Fruit fly (Drosophila melanogaster) whole organism, embryonic: ENCODE measurements around the gene Nep7.
A peak's percentile ranks its signal among the peaks of the same experiment; 100 is the strongest.

Source experiments
- Asciz ChIP-seq: fragments of 200-800 bp; sonication (Bioruptor generic); optimal IDR thresholded peaks from 2 replicates; lab custom pipeline; 2017; ENCODE audit warnings: missing biosample characterization, mild to moderate bottlenecking, missing genetic modification characterization, missing genetic modification reagents
- Atf-2 ChIP-seq: fragments of 200-800 bp; sonication (Bioruptor generic); optimal IDR thresholded peaks from 2 replicates; lab custom pipeline; 2016; ENCODE audit warnings: missing biosample characterization, missing genetic modification characterization
- Atf3 ChIP-seq: fragments of 200-800 bp; sonication (Bioruptor generic); optimal IDR thresholded peaks from 3 replicates; lab custom pipeline; 2016; ENCODE audit warnings: missing biosample characterization, missing genetic modification characterization
- CG11696 ChIP-seq: fragments of 200-800 bp; sonication (Bioruptor generic); IDR thresholded peaks from 2 replicates; pipeline ENCODE4 v1.3.6; 2022; ENCODE audit warnings: missing biosample characterization, missing genetic modification characterization
- CG12071 ChIP-seq: fragments of 200-800 bp; sonication (Bioruptor generic); optimal IDR thresholded peaks from 3 replicates; lab custom pipeline; 2018; ENCODE audit warnings: missing biosample characterization, mild to moderate bottlenecking, missing genetic modification characterization
- CG13296 ChIP-seq: fragments of 200-800 bp; sonication (Bioruptor generic); optimal IDR thresholded peaks from 3 replicates; lab custom pipeline; 2018; ENCODE audit warnings: missing biosample characterization, mild to moderate bottlenecking, missing genetic modification characterization
- CG1647 ChIP-seq: fragments of 200-800 bp; sonication (Bioruptor generic); optimal IDR thresholded peaks from 3 replicates; lab custom pipeline; 2016; ENCODE audit warnings: missing biosample characterization, missing genetic modification characterization
- CG16813 ChIP-seq: fragments of 200-800 bp; sonication (Bioruptor generic); IDR thresholded peaks from 3 replicates; pipeline ENCODE4 v1.3.6; 2022; ENCODE audit warnings: missing biosample characterization, missing genetic modification characterization; ENCODE audit not compliant: partially characterized antibody
- CG16863 ChIP-seq: fragments of 200-800 bp; sonication (Bioruptor generic); optimal IDR thresholded peaks from 3 replicates; lab custom pipeline; 2016; ENCODE audit warnings: missing biosample characterization, missing genetic modification characterization
- CG17568 ChIP-seq: fragments of 200-800 bp; sonication (Bioruptor generic); optimal IDR thresholded peaks from 2 replicates; lab custom pipeline; 2018; ENCODE audit warnings: missing biosample characterization, mild to moderate bottlenecking, missing genetic modification characterization, moderate library complexity
- CG2202 ChIP-seq: fragments of 200-800 bp; sonication (Bioruptor generic); optimal IDR thresholded peaks from 2 replicates; lab custom pipeline; 2018; ENCODE audit warnings: missing biosample characterization, mild to moderate bottlenecking, missing genetic modification characterization
- CG32767 ChIP-seq: fragments of 200-800 bp; sonication (Bioruptor generic); IDR thresholded peaks from 2 replicates; pipeline ENCODE4 v1.3.6; 2022; ENCODE audit warnings: missing biosample characterization, missing genetic modification characterization
- CG42726 ChIP-seq: fragments of 200-800 bp; sonication (Bioruptor generic); IDR thresholded peaks from 2 replicates; pipeline ENCODE4 v1.3.6; 2022; ENCODE audit warnings: missing biosample characterization, missing genetic modification characterization; ENCODE audit not compliant: partially characterized antibody
- CG7271 ChIP-seq: fragments of 200-800 bp; sonication (Bioruptor generic); optimal IDR thresholded peaks from 2 replicates; lab custom pipeline; 2018; ENCODE audit warnings: missing biosample characterization, mild to moderate bottlenecking, missing genetic modification characterization, moderate library complexity
- CG7372 ChIP-seq: fragments of 200-800 bp; sonication (Bioruptor generic); IDR thresholded peaks from 2 replicates; pipeline ENCODE4 v1.3.6; 2022; ENCODE audit warnings: missing biosample characterization, missing genetic modification characterization
- CG8281 ChIP-seq: fragments of 200-800 bp; sonication (Bioruptor generic); optimal IDR thresholded peaks from 2 replicates; lab custom pipeline; 2018; ENCODE audit warnings: missing biosample characterization, mild to moderate bottlenecking, missing genetic modification characterization, moderate library complexity
- CG9609 ChIP-seq: fragments of 200-800 bp; sonication (Bioruptor generic); optimal IDR thresholded peaks from 3 replicates; lab custom pipeline; 2016; ENCODE audit warnings: missing biosample characterization, missing genetic modification characterization
- HLH3B ChIP-seq: fragments of 200-800 bp; sonication (Bioruptor generic); IDR thresholded peaks from 2 replicates; pipeline ENCODE4 v1.3.6; 2022; ENCODE audit warnings: missing biosample characterization, missing genetic modification characterization
- Kr ChIP-seq: fragments of 200-800 bp; sonication (Bioruptor generic); optimal IDR thresholded peaks from 2 replicates; lab custom pipeline; 2017; ENCODE audit warnings: missing biosample characterization, mild to moderate bottlenecking, missing genetic modification characterization
- MBD-R2 ChIP-seq: fragments of 200-800 bp; sonication (Bioruptor generic); IDR thresholded peaks from 2 replicates; pipeline ENCODE4 v1.3.6; 2022; ENCODE audit warnings: missing biosample characterization, missing genetic modification characterization
- Meics ChIP-seq: fragments of 200-800 bp; sonication (Bioruptor generic); optimal IDR thresholded peaks from 2 replicates; lab custom pipeline; 2017; ENCODE audit warnings: missing biosample characterization, mild to moderate bottlenecking, missing genetic modification characterization
- Mrtf ChIP-seq: fragments of 200-800 bp; sonication (Bioruptor generic); IDR thresholded peaks from 3 replicates; pipeline ENCODE4 v1.3.6; 2022; ENCODE audit warnings: missing biosample characterization, missing genetic modification characterization
- Opbp ChIP-seq: fragments of 200-800 bp; sonication (Bioruptor generic); IDR thresholded peaks from 3 replicates; pipeline ENCODE4 v1.3.6; 2022; ENCODE audit warnings: missing biosample characterization, missing genetic modification characterization; ENCODE audit not compliant: partially characterized antibody
- Sox102F ChIP-seq: fragments of 200-800 bp; sonication (Bioruptor generic); optimal IDR thresholded peaks from 2 replicates; lab custom pipeline; 2018; ENCODE audit warnings: missing biosample characterization, mild to moderate bottlenecking, missing genetic modification characterization, moderate library complexity
- Stat92E ChIP-seq, 3 experiments: fragments of >200 bp in 2 of 3; fragments of 200-800 bp in 1 of 3; sonication (Bioruptor generic) in 1 of 3; optimal IDR thresholded peaks; 2 replicates each; lab custom pipeline; 2017 to 2019; ENCODE audit warnings: missing biosample characterization in 3 of 3, missing genetic modification characterization in 3 of 3, mild to moderate bottlenecking in 1 of 3, moderate library complexity in 1 of 3
- ase ChIP-seq: fragments of 200-800 bp; sonication (Bioruptor generic); IDR thresholded peaks from 3 replicates; pipeline ENCODE4 v1.3.6; 2022; ENCODE audit warnings: missing biosample characterization, missing genetic modification characterization
- ato ChIP-seq: fragments of 200-800 bp; sonication (Bioruptor generic); IDR thresholded peaks from 2 replicates; pipeline ENCODE4 v1.3.6; 2022; ENCODE audit warnings: missing biosample characterization, missing genetic modification characterization; ENCODE audit not compliant: partially characterized antibody
- corto ChIP-seq: fragments of 200-800 bp; sonication (Bioruptor generic); optimal IDR thresholded peaks from 2 replicates; lab custom pipeline; 2016; ENCODE audit warnings: missing biosample characterization, mild to moderate bottlenecking, missing genetic modification characterization, moderate library complexity
- danr ChIP-seq: fragments of 200-800 bp; sonication (Bioruptor generic); IDR thresholded peaks from 2 replicates; pipeline ENCODE4 v1.3.6; 2022; ENCODE audit warnings: missing biosample characterization, missing genetic modification characterization
- dm ChIP-seq: fragments of 200-800 bp; sonication (Bioruptor generic); optimal IDR thresholded peaks from 3 replicates; lab custom pipeline; 2016; ENCODE audit warnings: missing biosample characterization, missing genetic modification characterization
- esg ChIP-seq: fragments of 200-800 bp; sonication (Bioruptor generic); conservative IDR thresholded peaks from 2 replicates; pipeline ENCODE4 v1.3.6; 2022; ENCODE audit warnings: missing biosample characterization, missing genetic modification characterization
- ewg ChIP-seq: fragments of 200-800 bp; sonication (Bioruptor generic); optimal IDR thresholded peaks from 3 replicates; lab custom pipeline; 2017; ENCODE audit warnings: mild to moderate bottlenecking, missing biosample characterization, missing genetic modification reagents, missing genetic modification characterization
- gcm2 ChIP-seq: fragments of 200-800 bp; sonication (Bioruptor generic); optimal IDR thresholded peaks from 2 replicates; lab custom pipeline; 2016; ENCODE audit warnings: missing biosample characterization, missing genetic modification characterization
- gem ChIP-seq: fragments of 200-800 bp; sonication (Bioruptor generic); optimal IDR thresholded peaks from 2 replicates; lab custom pipeline; 2019; ENCODE audit warnings: missing biosample characterization, mild to moderate bottlenecking, missing genetic modification characterization, moderate library complexity
- gsb ChIP-seq: fragments of 200-800 bp; sonication (Bioruptor generic); IDR thresholded peaks from 2 replicates; pipeline ENCODE4 v1.3.6; 2022; ENCODE audit warnings: missing biosample characterization, missing genetic modification characterization
- h ChIP-seq: fragments of >200 bp; optimal IDR thresholded peaks from 2 replicates; lab custom pipeline; 2017
- lbe ChIP-seq: fragments of 200-800 bp; sonication (Bioruptor generic); optimal IDR thresholded peaks from 2 replicates; lab custom pipeline; 2016; ENCODE audit warnings: missing biosample characterization, mild to moderate bottlenecking, missing genetic modification characterization
- lola ChIP-seq, 3 experiments: fragments of >200 bp in 2 of 3; fragments of 200-800 bp in 1 of 3; sonication (Bioruptor generic) in 1 of 3; optimal IDR thresholded peaks; 2 replicates each; lab custom pipeline; 2017 to 2019; ENCODE audit warnings: missing biosample characterization in 3 of 3, missing genetic modification characterization in 3 of 3, mild to moderate bottlenecking in 1 of 3, moderate library complexity in 1 of 3
- lov ChIP-seq, 2 experiments: fragments of 200-800 bp in 1 of 2; fragments of >200 bp in 1 of 2; sonication (Bioruptor generic) in 1 of 2; IDR thresholded peaks in 1 of 2; optimal IDR thresholded peaks in 1 of 2; 2 replicates in 1 of 2; 3 replicates in 1 of 2; pipeline versions ENCODE4 v1.3.6 to Lab custom; 2017 to 2022; ENCODE audit warnings: missing biosample characterization in 1 of 2, missing genetic modification characterization in 1 of 2
- nmo ChIP-seq: fragments of 200-800 bp; sonication (Bioruptor generic); optimal IDR thresholded peaks from 2 replicates; lab custom pipeline; 2018; ENCODE audit warnings: missing biosample characterization, mild to moderate bottlenecking, missing genetic modification characterization, moderate library complexity
- pfk ChIP-seq: fragments of 200-800 bp; sonication (Bioruptor generic); optimal IDR thresholded peaks from 2 replicates; lab custom pipeline; 2018; ENCODE audit warnings: missing biosample characterization, mild to moderate bottlenecking, missing genetic modification characterization, moderate library complexity
- pum ChIP-seq: fragments of 200-800 bp; sonication (Bioruptor generic); optimal IDR thresholded peaks from 2 replicates; lab custom pipeline; 2016; ENCODE audit warnings: missing biosample characterization, missing genetic modification characterization
- row ChIP-seq: fragments of 200-800 bp; sonication (Bioruptor generic); IDR thresholded peaks from 3 replicates; pipeline ENCODE4 v1.3.6; 2022; ENCODE audit warnings: missing biosample characterization, missing genetic modification characterization
- run ChIP-seq: fragments of 200-800 bp; sonication (Bioruptor generic); optimal IDR thresholded peaks from 3 replicates; lab custom pipeline; 2018; ENCODE audit warnings: missing biosample characterization, mild to moderate bottlenecking, missing genetic modification characterization
- so ChIP-seq: fragments of 200-800 bp; sonication (Bioruptor generic); IDR thresholded peaks from 3 replicates; pipeline ENCODE4 v1.3.6; 2022; ENCODE audit warnings: missing biosample characterization, missing genetic modification characterization
- sob ChIP-seq: fragments of 200-800 bp; sonication (Bioruptor generic); IDR thresholded peaks from 2 replicates; pipeline ENCODE4 v1.3.6; 2022; ENCODE audit warnings: missing biosample characterization, missing genetic modification characterization
- sqz ChIP-seq: fragments of 200-800 bp; sonication (Bioruptor generic); optimal IDR thresholded peaks from 3 replicates; lab custom pipeline; 2018; ENCODE audit warnings: missing biosample characterization, mild to moderate bottlenecking, missing genetic modification characterization
- ssp ChIP-seq: fragments of 200-800 bp; sonication (Bioruptor generic); IDR thresholded peaks from 2 replicates; pipeline ENCODE4 v1.3.6; 2022; ENCODE audit warnings: missing biosample characterization, missing genetic modification characterization
- tx ChIP-seq: fragments of 200-800 bp; sonication (Bioruptor generic); optimal IDR thresholded peaks from 2 replicates; lab custom pipeline; 2016; ENCODE audit warnings: missing biosample characterization, missing genetic modification characterization

Nep7 gene

DNA sequence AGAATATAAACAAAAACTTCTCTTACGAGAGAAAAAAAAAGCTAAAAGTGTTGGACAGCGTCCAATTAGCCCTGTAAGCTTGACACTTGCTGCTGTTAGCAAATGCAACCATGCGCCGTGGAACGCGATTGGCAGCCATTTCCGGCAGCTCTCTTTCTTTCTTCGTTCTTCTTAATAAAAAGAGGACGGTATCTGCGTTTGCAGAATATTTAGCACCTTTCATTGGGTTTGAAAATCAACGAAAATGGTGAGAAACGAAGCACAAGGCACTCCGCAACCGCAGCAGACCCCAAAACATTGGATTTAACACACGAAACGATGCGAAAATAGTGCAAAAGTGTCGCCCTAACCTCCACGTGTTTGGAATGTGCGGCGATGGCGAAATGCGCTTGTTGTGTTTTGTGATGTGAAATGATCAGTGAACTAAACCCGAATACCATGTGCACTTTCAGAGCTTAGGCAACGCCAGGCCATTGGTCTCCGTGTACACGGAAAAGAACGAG lies 32.0 kb upstream of the Nep7 start, which contains the start of gene RpL4 (continued):
- TF ChIP-seq Mrtf (GFP tag; lab: Robert Waterston, UW) (peak; percentile 50; the same call in 1 of the 3 replicates), CG16863 (GFP tag; lab: Kevin White, UChicago) (peak; percentile 61), gcm2 (GFP tag; lab: Kevin White, UChicago) (peak; percentile 79), CG32767 (GFP tag; lab: Robert Waterston, UW) (0 out of 2 replicates have a peak, but pooled peaks have one; percentile 54), CG12071 (GFP tag; lab: Kevin White, UChicago) (peak; percentile 88), so (GFP tag; lab: Robert Waterston, UW) (peak; percentile 70; the same call in 2 of the 3 replicates), CG13296 (peak; percentile 89), CG7271 (tag; lab: Kevin White, UChicago) (peak; percentile 86), gem (tag; lab: Kevin White, UChicago) (peak; percentile 59), ewg (GFP tag; lab: Kevin White, UChicago) (peak; percentile 85), run (tag; lab: Kevin White, UChicago) (peak; percentile 33), pfk (GFP tag; lab: Kevin White, UChicago) (peak; percentile 83), danr (GFP tag; lab: Robert Waterston, UW) (peak; percentile 39; the same call in 1 of the 2 replicates), Asciz (GFP tag; lab: Kevin White, UChicago) (peak; percentile 84), CG16813 (GFP tag; lab: Robert Waterston, UW) (no peak), CG1647 (peak; percentile 59), Sox102F (GFP tag; lab: Kevin White, UChicago) (peak; percentile 47), lola (GFP tag; optimal IDR thresholded peaks at IDR 0.05; lab: Kevin White, UChicago) (peak in 1 of 3 experiments; percentile 61), esg (peak; percentile 28; the same call in 1 of the 2 replicates), Kr (peak; percentile 57), Stat92E (GFP tag; optimal IDR thresholded peaks at IDR 0.05; lab: Kevin White, UChicago) (no peak), tx (GFP tag; lab: Kevin White, UChicago) (peak; percentile 40), CG8281 (tag; lab: Kevin White, UChicago) (peak; percentile 62), CG7372 (GFP tag; lab: Robert Waterston, UW) (peak; percentile 67), ato (GFP tag; lab: Robert Waterston, UW) (no peak), HLH3B (GFP tag; lab: Robert Waterston, UW) (peak; percentile 78), nmo (GFP tag; lab: Kevin White, UChicago) (peak; percentile 71), sob (peak; percentile 81), CG9609 (GFP tag; lab: Kevin White, UChicago) (peak; percentile 75), lov (optimal IDR thresholded peaks at IDR 0.05; lab: Kevin White, UChicago) (no peak), lov (GFP tag; IDR thresholded peaks at IDR 0.05; lab: Robert Waterston, UW) (peak; percentile 87), Meics (GFP tag; lab: Kevin White, UChicago) (peak; percentile 93), ase (GFP tag; lab: Robert Waterston, UW) (peak; percentile 74; the same call in 2 of the 3 replicates), dm (GFP tag; lab: Kevin White, UChicago) (peak; percentile 94), CG42726 (GFP tag; lab: Robert Waterston, UW) (no peak), pum (GFP tag; lab: Kevin White, UChicago) (peak; percentile 51), corto (GFP tag; lab: Kevin White, UChicago) (no peak), CG2202 (peak; percentile 78), gsb (peak; percentile 51; the same call in 1 of the 2 replicates), MBD-R2 (GFP tag; lab: Robert Waterston, UW) (peak; percentile 48; the same call in 1 of the 2 replicates), sqz (GFP tag; lab: Kevin White, UChicago) (peak; percentile 90), ssp (GFP tag; lab: Robert Waterston, UW) (no peak), Atf3 (GFP tag; lab: Kevin White, UChicago) (peak; percentile 66), Atf-2 (GFP tag; lab: Kevin White, UChicago) (peak; percentile 48), CG17568 (GFP tag; lab: Kevin White, UChicago) (peak; percentile 90), h (lab: Kevin White, UChicago) (no peak), lbe (peak; percentile 51), Opbp (GFP tag; lab: Robert Waterston, UW) (0 out of 3 replicates have a peak, but pooled peaks have one; percentile 31), row (peak; percentile 73), CG11696 (GFP tag; lab: Robert Waterston, UW) (peak; percentile 74)
